Worm (Caenorhabditis elegans) whole organism, L4/young adult: ENCODE measurements around the gene F17E9.16.

ENCODE experiments used
- dao-5 ChIP-seq: sonication (generic microtip); optimal IDR thresholded peaks from 2 replicates; lab custom pipeline; 2016; ENCODE audit warnings: missing genotype, missing genetic modification characterization, moderate library complexity, missing compliant biosample characterization
- him-1 ChIP-seq: sonication (generic microtip); optimal IDR thresholded peaks from 2 replicates; lab custom pipeline; 2016; ENCODE audit warnings: missing genotype, missing genetic modification reagents, missing genetic modification characterization, missing compliant biosample characterization

- TF ChIP-seq him-1 (tag; lab: Kevin White, UChicago): no peak
- TF ChIP-seq dao-5 (tag; lab: Kevin White, UChicago): no peak
Measured at ce11 chrIV:8379278-8379677, 27.1 kb downstream of the F17E9.16 start, which contains the start of gene nap-1.
